Fruit fly (Drosophila melanogaster) whole organism, embryonic: ENCODE measurements around the gene Hr83.
A peak's percentile ranks its signal among the peaks of the same experiment; 100 is the strongest.

Experiments
- Bgb ChIP-seq: fragments of 200-800 bp; sonication (Bioruptor generic); IDR thresholded peaks from 2 replicates; pipeline ENCODE4 v1.3.6; 2022; ENCODE audit warnings: missing biosample characterization, missing genetic modification characterization; ENCODE audit not compliant: partially characterized antibody
- CG10147 ChIP-seq: fragments of 200-800 bp; sonication (Bioruptor generic); optimal IDR thresholded peaks from 2 replicates; lab custom pipeline; 2019; ENCODE audit warnings: missing biosample characterization, mild to moderate bottlenecking, missing genetic modification characterization, moderate library complexity
- CG10366 ChIP-seq: fragments of 200-800 bp; sonication (Bioruptor generic); IDR thresholded peaks from 2 replicates; pipeline ENCODE4 v1.3.6; 2022; ENCODE audit warnings: missing biosample characterization, missing genetic modification characterization
- CG10654 ChIP-seq: fragments of 200-800 bp; sonication (Bioruptor generic); optimal IDR thresholded peaks from 2 replicates; lab custom pipeline; 2016; ENCODE audit warnings: missing biosample characterization, missing genetic modification characterization
- CG11247 ChIP-seq: fragments of 200-800 bp; sonication (Bioruptor generic); IDR thresholded peaks from 2 replicates; pipeline ENCODE4 v1.3.6; 2022; ENCODE audit warnings: missing biosample characterization, missing genetic modification characterization
- CG11398 ChIP-seq: fragments of 200-800 bp; sonication (Bioruptor generic); optimal IDR thresholded peaks from 2 replicates; lab custom pipeline; 2016; ENCODE audit warnings: missing biosample characterization, missing genetic modification characterization
- CG12219 ChIP-seq: fragments of 200-800 bp; sonication (Bioruptor generic); optimal IDR thresholded peaks from 3 replicates; lab custom pipeline; 2018; ENCODE audit warnings: missing biosample characterization, mild to moderate bottlenecking, missing genetic modification characterization
- CG14050 ChIP-seq: fragments of 200-800 bp; sonication (Bioruptor generic); IDR thresholded peaks from 3 replicates; pipeline ENCODE4 v1.3.6; 2022; ENCODE audit warnings: missing biosample characterization, missing genetic modification characterization
- CG15601 ChIP-seq: fragments of 200-800 bp; sonication (Bioruptor generic); optimal IDR thresholded peaks from 3 replicates; lab custom pipeline; 2019; ENCODE audit warnings: missing biosample characterization, mild to moderate bottlenecking, missing genetic modification characterization, moderate library complexity
- CG18599 ChIP-seq: fragments of 200-800 bp; sonication (Bioruptor generic); optimal IDR thresholded peaks from 3 replicates; lab custom pipeline; 2017; ENCODE audit warnings: missing biosample characterization, missing genetic modification characterization, mild to moderate bottlenecking, moderate library complexity, missing genetic modification reagents
- CG2712 ChIP-seq: fragments of 200-800 bp; optimal IDR thresholded peaks from 3 replicates; lab custom pipeline; 2019; ENCODE audit warnings: missing biosample characterization, mild to moderate bottlenecking, missing genetic modification characterization, moderate library complexity
- CG30020 ChIP-seq: fragments of 200-800 bp; optimal IDR thresholded peaks from 2 replicates; lab custom pipeline; 2019; ENCODE audit warnings: missing biosample characterization, mild to moderate bottlenecking, missing genetic modification characterization, moderate library complexity
- CG34224 ChIP-seq: fragments of 200-800 bp; sonication (Bioruptor generic); IDR thresholded peaks from 3 replicates; pipeline ENCODE4 v1.3.6; 2022; ENCODE audit warnings: missing biosample characterization, missing genetic modification characterization; ENCODE audit not compliant: partially characterized antibody
- CG3838 ChIP-seq: fragments of 200-800 bp; sonication (Bioruptor generic); optimal IDR thresholded peaks from 3 replicates; lab custom pipeline; 2016; ENCODE audit warnings: missing biosample characterization, missing genetic modification characterization
- CG3995 ChIP-seq: fragments of 200-800 bp; sonication (Bioruptor generic); optimal IDR thresholded peaks from 3 replicates; lab custom pipeline; 2016; ENCODE audit warnings: missing biosample characterization, missing genetic modification characterization
- CG4404 ChIP-seq: fragments of 200-800 bp; sonication (Bioruptor generic); IDR thresholded peaks from 2 replicates; pipeline ENCODE4 v1.3.6; 2022; ENCODE audit warnings: missing biosample characterization, missing genetic modification characterization
- CG5245 ChIP-seq: fragments of 200-800 bp; sonication (Bioruptor generic); optimal IDR thresholded peaks from 3 replicates; lab custom pipeline; 2016; ENCODE audit warnings: missing biosample characterization, missing genetic modification characterization
- CG6272 ChIP-seq: fragments of 200-800 bp; sonication (Bioruptor generic); IDR thresholded peaks from 2 replicates; pipeline ENCODE4 v1.3.6; 2022; ENCODE audit warnings: missing biosample characterization, missing genetic modification characterization
- CG6854 ChIP-seq: fragments of 200-800 bp; sonication (Bioruptor generic); optimal IDR thresholded peaks from 3 replicates; lab custom pipeline; 2017; ENCODE audit warnings: missing biosample characterization, mild to moderate bottlenecking, missing genetic modification characterization
- CG7372 ChIP-seq: fragments of 200-800 bp; sonication (Bioruptor generic); IDR thresholded peaks from 2 replicates; pipeline ENCODE4 v1.3.6; 2022; ENCODE audit warnings: missing biosample characterization, missing genetic modification characterization
- CG7839 ChIP-seq: fragments of 200-800 bp; sonication (Bioruptor generic); optimal IDR thresholded peaks from 3 replicates; lab custom pipeline; 2018; ENCODE audit warnings: missing biosample characterization, mild to moderate bottlenecking, missing genetic modification characterization, moderate library complexity
- CG9817 ChIP-seq: fragments of 200-800 bp; sonication (Bioruptor generic); optimal IDR thresholded peaks from 2 replicates; lab custom pipeline; 2018; ENCODE audit warnings: missing biosample characterization, mild to moderate bottlenecking, missing genetic modification characterization, moderate library complexity
- Camta ChIP-seq: fragments of 200-800 bp; sonication (Bioruptor generic); optimal IDR thresholded peaks from 2 replicates; lab custom pipeline; 2016; ENCODE audit warnings: missing biosample characterization, missing genetic modification characterization
- D19B ChIP-seq: fragments of 200-800 bp; sonication (Bioruptor generic); optimal IDR thresholded peaks from 2 replicates; lab custom pipeline; 2017; ENCODE audit warnings: missing biosample characterization, mild to moderate bottlenecking, missing genetic modification characterization
- Dip3 ChIP-seq: fragments of 200-800 bp; sonication (Bioruptor generic); optimal IDR thresholded peaks from 3 replicates; lab custom pipeline; 2016; ENCODE audit warnings: missing biosample characterization, missing genetic modification characterization
- H15 ChIP-seq: fragments of 200-800 bp; sonication (Bioruptor generic); IDR thresholded peaks from 3 replicates; pipeline ENCODE4 v1.3.6; 2022; ENCODE audit warnings: missing biosample characterization, missing genetic modification characterization
- Hr39 ChIP-seq: fragments of >200 bp; optimal IDR thresholded peaks from 2 replicates; lab custom pipeline; 2017
- Jarid2 ChIP-seq: fragments of 200-800 bp; sonication (Bioruptor generic); optimal IDR thresholded peaks from 3 replicates; lab custom pipeline; 2017; ENCODE audit warnings: mild to moderate bottlenecking, missing biosample characterization, missing genetic modification reagents, missing genetic modification characterization
- NC2β ChIP-seq: fragments of 200-800 bp; sonication (Bioruptor generic); optimal IDR thresholded peaks from 2 replicates; lab custom pipeline; 2016; ENCODE audit warnings: missing biosample characterization, missing genetic modification characterization
- Six4 ChIP-seq: fragments of 200-800 bp; sonication (Bioruptor generic); optimal IDR thresholded peaks from 2 replicates; lab custom pipeline; 2016; ENCODE audit warnings: missing biosample characterization, missing genetic modification characterization
- Sox102F ChIP-seq: fragments of 200-800 bp; sonication (Bioruptor generic); optimal IDR thresholded peaks from 2 replicates; lab custom pipeline; 2018; ENCODE audit warnings: missing biosample characterization, mild to moderate bottlenecking, missing genetic modification characterization, moderate library complexity
- Xbp1 ChIP-seq: fragments of 200-800 bp; sonication (Bioruptor generic); optimal IDR thresholded peaks from 3 replicates; lab custom pipeline; 2016; ENCODE audit warnings: missing biosample characterization, mild to moderate bottlenecking, missing genetic modification characterization
- br ChIP-seq: fragments of >200 bp; optimal IDR thresholded peaks from 2 replicates; lab custom pipeline; 2017
- dati ChIP-seq: fragments of 200-800 bp; sonication (Bioruptor generic); IDR thresholded peaks from 2 replicates; pipeline ENCODE4 v1.3.6; 2022; ENCODE audit warnings: missing biosample characterization, missing genetic modification characterization
- esg ChIP-seq: fragments of 200-800 bp; sonication (Bioruptor generic); conservative IDR thresholded peaks from 2 replicates; pipeline ENCODE4 v1.3.6; 2022; ENCODE audit warnings: missing biosample characterization, missing genetic modification characterization
- grn ChIP-seq: fragments of 200-800 bp; sonication (Bioruptor generic); optimal IDR thresholded peaks from 3 replicates; lab custom pipeline; 2017; ENCODE audit warnings: missing biosample characterization, missing genetic modification characterization
- hth ChIP-seq: fragments of >200 bp; optimal IDR thresholded peaks from 2 replicates; lab custom pipeline; 2017; ENCODE audit warnings: inconsistent platforms
- insv ChIP-seq, 2 experiments: fragments of 200-800 bp; sonication (Bioruptor generic); optimal IDR thresholded peaks; 3 replicates each; lab custom pipeline; 2016 to 2018; ENCODE audit warnings: missing biosample characterization in 2 of 2, missing genetic modification characterization in 2 of 2
- lola ChIP-seq, 3 experiments: fragments of >200 bp in 2 of 3; fragments of 200-800 bp in 1 of 3; sonication (Bioruptor generic) in 1 of 3; optimal IDR thresholded peaks; 2 replicates each; lab custom pipeline; 2017 to 2019; ENCODE audit warnings: missing biosample characterization in 3 of 3, missing genetic modification characterization in 3 of 3, mild to moderate bottlenecking in 1 of 3, moderate library complexity in 1 of 3
- lov ChIP-seq, 2 experiments: fragments of 200-800 bp in 1 of 2; fragments of >200 bp in 1 of 2; sonication (Bioruptor generic) in 1 of 2; IDR thresholded peaks in 1 of 2; optimal IDR thresholded peaks in 1 of 2; 2 replicates in 1 of 2; 3 replicates in 1 of 2; pipeline versions ENCODE4 v1.3.6 to Lab custom; 2017 to 2022; ENCODE audit warnings: missing biosample characterization in 1 of 2, missing genetic modification characterization in 1 of 2
- maf-S ChIP-seq: fragments of 200-800 bp; sonication (Bioruptor generic); optimal IDR thresholded peaks from 2 replicates; lab custom pipeline; 2016; ENCODE audit warnings: missing biosample characterization, missing genetic modification characterization
- nerfin-1 ChIP-seq: fragments of 200-800 bp; sonication (Bioruptor generic); optimal IDR thresholded peaks from 3 replicates; lab custom pipeline; 2019; ENCODE audit warnings: missing biosample characterization, mild to moderate bottlenecking, missing genetic modification characterization, moderate library complexity
- pum ChIP-seq: fragments of 200-800 bp; sonication (Bioruptor generic); optimal IDR thresholded peaks from 2 replicates; lab custom pipeline; 2016; ENCODE audit warnings: missing biosample characterization, missing genetic modification characterization
- ranshi ChIP-seq: fragments of 200-800 bp; sonication (Bioruptor generic); IDR thresholded peaks from 2 replicates; pipeline ENCODE4 v1.3.6; 2022; ENCODE audit warnings: missing biosample characterization, missing genetic modification characterization
- ro ChIP-seq: fragments of 200-800 bp; sonication (Bioruptor generic); IDR thresholded peaks from 2 replicates; pipeline ENCODE4 v1.3.6; 2022; ENCODE audit warnings: missing biosample characterization, missing genetic modification characterization
- schlank ChIP-seq: fragments of 200-800 bp; sonication (Bioruptor generic); optimal IDR thresholded peaks from 2 replicates; lab custom pipeline; 2018; ENCODE audit warnings: missing biosample characterization, mild to moderate bottlenecking, missing genetic modification characterization
- sens ChIP-seq: fragments of 200-800 bp; sonication (Bioruptor generic); peaks from one replicate; lab custom pipeline; 2016; ENCODE audit warnings: missing biosample characterization, missing genetic modification characterization
- tin ChIP-seq: fragments of 200-800 bp; sonication (Bioruptor generic); optimal IDR thresholded peaks from 3 replicates; lab custom pipeline; 2016; ENCODE audit warnings: missing biosample characterization, missing genetic modification characterization
- tup ChIP-seq: fragments of 200-800 bp; sonication (Bioruptor generic); optimal IDR thresholded peaks from 2 replicates; lab custom pipeline; 2016; ENCODE audit warnings: missing biosample characterization, mild to moderate bottlenecking, missing genetic modification characterization, moderate library complexity
- yki ChIP-seq: fragments of >200 bp; optimal IDR thresholded peaks from 3 replicates; lab custom pipeline; 2018

The Hr83 gene

DNA sequence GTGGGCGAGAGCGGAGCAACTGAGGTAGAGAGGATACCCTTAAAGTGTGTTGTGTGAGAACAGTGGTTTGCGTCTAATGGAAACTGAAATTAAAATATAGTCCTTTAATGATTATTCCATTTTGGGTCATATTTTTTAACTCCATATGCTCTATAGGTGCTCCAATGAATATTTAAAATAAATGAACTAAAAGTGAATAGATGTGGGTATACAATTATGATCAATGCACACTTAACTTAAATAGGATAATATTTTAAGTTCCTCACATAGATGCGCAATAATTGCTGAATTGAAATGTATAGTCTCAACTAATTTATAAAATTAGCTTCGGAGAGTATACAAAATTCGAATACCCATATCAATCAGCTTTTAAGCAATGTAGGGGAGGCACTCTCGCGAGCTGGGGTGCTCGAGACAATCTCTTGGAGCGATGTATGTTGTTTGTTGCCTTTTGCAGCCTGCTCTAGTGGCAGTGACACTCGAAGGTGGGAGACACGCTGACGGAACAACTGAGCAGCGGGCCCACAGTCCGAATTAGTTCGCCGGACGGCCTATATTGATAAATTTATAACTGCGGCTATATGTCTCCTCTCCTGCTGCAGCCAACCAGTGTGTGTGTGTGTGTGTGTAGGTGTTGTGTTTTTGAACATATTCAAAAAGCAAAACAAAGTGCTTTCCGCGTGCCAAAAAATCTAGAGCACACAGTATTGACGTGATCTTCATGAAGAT lies 4.7 kb downstream of the Hr83 start (continued):
- TF ChIP-seq CG6272 (0 out of 2 replicates have a peak, but pooled peaks have one; percentile 22), Xbp1 (GFP tag; lab: Kevin White, UChicago) (peak; percentile 83), schlank (tag; lab: Kevin White, UChicago) (peak; percentile 15), CG7372 (GFP tag; lab: Robert Waterston, UW) (peak; percentile 15; the same call in 1 of the 2 replicates), CG15601 (tag; lab: Kevin White, UChicago) (no peak), pum (GFP tag; lab: Kevin White, UChicago) (peak; percentile 35), nerfin-1 (tag; lab: Kevin White, UChicago) (no peak), CG11398 (GFP tag; lab: Kevin White, UChicago) (no peak), CG7839 (tag; lab: Kevin White, UChicago) (no peak), D19B (GFP tag; lab: Kevin White, UChicago) (peak; percentile 66), CG34224 (GFP tag; lab: Robert Waterston, UW) (no peak), yki (no peak), dati (GFP tag; lab: Robert Waterston, UW) (0 out of 2 replicates have a peak, but pooled peaks have one; percentile 28), CG3838 (GFP tag; lab: Kevin White, UChicago) (peak; percentile 79), Dip3 (GFP tag; lab: Kevin White, UChicago) (peak; percentile 57), maf-S (GFP tag; lab: Kevin White, UChicago) (no peak), CG10147 (GFP tag; lab: Kevin White, UChicago) (no peak), CG10366 (GFP tag; lab: Robert Waterston, UW) (peak; percentile 39), Six4 (GFP tag; lab: Kevin White, UChicago) (peak; percentile 57), CG6854 (GFP tag; lab: Kevin White, UChicago) (peak; percentile 80), Hr39 (lab: Kevin White, UChicago) (no peak), lov (optimal IDR thresholded peaks at IDR 0.05; lab: Kevin White, UChicago) (no peak), lov (GFP tag; IDR thresholded peaks at IDR 0.05; lab: Robert Waterston, UW) (no peak), CG10654 (GFP tag; lab: Kevin White, UChicago) (peak; percentile 58), NC2β (peak; percentile 39), esg (peak; percentile 50), ranshi (GFP tag; lab: Robert Waterston, UW) (peak; percentile 54; the same call in 1 of the 2 replicates), sens (GFP tag; lab: Kevin White, UChicago) (peak; percentile 95), CG4404 (0 out of 2 replicates have a peak, but pooled peaks have one; percentile 37), Sox102F (GFP tag; lab: Kevin White, UChicago) (peak; percentile 92), Bgb (GFP tag; lab: Robert Waterston, UW) (no peak), lola (GFP tag; optimal IDR thresholded peaks at IDR 0.05; lab: Kevin White, UChicago) (peak in 1 of 3 experiments; percentile 81), tin (GFP tag; lab: Kevin White, UChicago) (peak; percentile 62), CG14050 (GFP tag; lab: Robert Waterston, UW) (peak; percentile 59; the same call in 1 of the 3 replicates), ro (GFP tag; lab: Robert Waterston, UW) (peak; percentile 25; the same call in 1 of the 2 replicates), insv (GFP tag; optimal IDR thresholded peaks at IDR 0.05; lab: Kevin White, UChicago) (no peak), tup (GFP tag; lab: Kevin White, UChicago) (peak; percentile 16), CG30020 (tag; lab: Kevin White, UChicago) (no peak), Jarid2 (GFP tag; lab: Kevin White, UChicago) (no peak), CG18599 (GFP tag; lab: Kevin White, UChicago) (peak; percentile 82), hth (no peak), CG9817 (peak; percentile 55), grn (GFP tag; lab: Kevin White, UChicago) (no peak), CG2712 (peak; percentile 92), CG11247 (no peak), CG5245 (GFP tag; lab: Kevin White, UChicago) (peak; percentile 38), CG12219 (GFP tag; lab: Kevin White, UChicago) (peak; percentile 74), Camta (GFP tag; lab: Kevin White, UChicago) (peak; percentile 49), CG3995 (no peak), br (lab: Kevin White, UChicago) (no peak), H15 (GFP tag; lab: Robert Waterston, UW) (no peak)
